Worm (Caenorhabditis elegans): Measurements from ENCODE around the gene srx-129.

srx-129 gene

DNA sequence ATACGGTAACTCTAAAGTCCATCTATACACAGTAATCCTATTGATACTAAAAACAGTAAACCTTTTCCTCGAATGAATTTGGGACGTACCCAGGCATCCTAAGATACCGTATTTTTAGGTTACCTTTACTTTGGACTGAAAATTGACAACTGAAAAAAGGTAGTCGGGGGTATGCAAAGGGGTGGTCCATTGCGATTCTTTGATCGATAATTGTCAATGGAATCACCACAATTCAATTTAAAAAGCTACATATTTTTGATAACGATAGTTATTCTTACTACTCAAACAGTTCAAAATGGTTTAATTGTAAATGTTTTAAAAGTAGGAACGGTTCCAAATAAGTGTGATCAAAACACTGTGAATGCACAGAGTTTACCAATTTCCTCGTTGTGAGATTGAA, at the start of gene srx-129:
Gene srx-129 (plus strand): TSS at position 301 of the 400 bp plus-strand sequence.
- TF ChIP-seq set-16 (GFP tag; IDR thresholded peaks at IDR 0.05) (no peak), pqm-1 (tag; optimal IDR thresholded peaks at IDR 0.05) (no peak), lin-13 (GFP tag; optimal IDR thresholded peaks at IDR 0.05) (no peak), ceh-20 (GFP tag; IDR thresholded peaks at IDR 0.05) (no peak), hmg-1.1 (GFP tag; IDR thresholded peaks at IDR 0.05) (no peak), hlh-30 (tag; optimal IDR thresholded peaks at IDR 0.05; ENCODE audit: insufficient read depth) (no peak), aly-2 (tag; optimal IDR thresholded peaks at IDR 0.05) (no peak), Y75B8A.6 (GFP tag; IDR thresholded peaks at IDR 0.05) (no peak), ama-1 (optimal IDR thresholded peaks at IDR 0.05) (no peak)

DNA sequence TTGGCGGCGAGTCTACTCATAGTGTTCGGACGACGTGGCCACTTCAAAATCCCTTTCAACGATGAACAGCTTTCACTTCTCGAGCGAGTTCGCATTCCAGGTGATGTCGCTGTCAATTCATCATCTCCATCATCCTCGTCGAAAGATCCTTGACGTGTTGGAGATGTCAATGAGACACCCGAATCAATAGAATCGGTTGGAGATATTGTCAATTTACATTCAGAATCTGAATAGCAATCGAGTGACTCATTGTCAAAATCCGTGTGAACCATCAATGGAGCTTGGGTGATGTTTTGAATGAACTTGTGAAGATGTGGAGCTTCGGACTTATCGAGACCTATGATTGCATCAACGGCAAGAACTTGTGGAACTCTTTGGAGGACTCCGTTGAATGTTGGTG, 48.3 kb upstream of the srx-129 start:
- TF ChIP-seq lin-1 (GFP tag; IDR thresholded peaks at IDR 0.05) (no peak), aha-1 (tag) (peak; percentile 84), attf-4 (tag; optimal IDR thresholded peaks at IDR 0.05) (no peak), unc-62 (GFP tag; optimal IDR thresholded peaks at IDR 0.05 in 1 of 2) (peak in 1 of 2 experiments; percentile 51), unc-62 (tag; optimal IDR thresholded peaks at IDR 0.05) (no peak)

- no peak for TF ChIP-seq daf-16 (GFP tag; optimal IDR thresholded peaks at IDR 0.05)
- TF ChIP-seq daf-16 (tag; optimal IDR thresholded peaks at IDR 0.05) = peak; percentile 85
- TF ChIP-seq ZK337.2 (GFP tag; IDR thresholded peaks at IDR 0.05) = no peak
- no peak for TF ChIP-seq mxl-2 (GFP tag; conservative IDR thresholded peaks at IDR 0.05)
- TF ChIP-seq dmd-8 (GFP tag; IDR thresholded peaks at IDR 0.05) = no peak
- peak; percentile 9 for TF ChIP-seq rbr-2 (tag; optimal IDR thresholded peaks at IDR 0.05)
- TF ChIP-seq zip-2 (tag; optimal IDR thresholded peaks at IDR 0.05) = no peak
- peak in 1 of 2 experiments; percentile 71 for TF ChIP-seq unc-62 (GFP tag; optimal IDR thresholded peaks at IDR 0.05 in 1 of 2)
- TF ChIP-seq unc-62 (tag; optimal IDR thresholded peaks at IDR 0.05) = no peak
- peak; percentile 3 for TF ChIP-seq unc-130 (GFP tag; optimal IDR thresholded peaks at IDR 0.05)
- TF ChIP-seq Y48G9A.11 (GFP tag; IDR thresholded peaks at IDR 0.05) = no peak
- no peak for TF ChIP-seq ceh-62 (tag; optimal IDR thresholded peaks at IDR 0.05)
- no peak for TF ChIP-seq F10B5.3 (tag; optimal IDR thresholded peaks at IDR 0.05)
- peak; percentile 57 for TF ChIP-seq mes-2 (tag; optimal IDR thresholded peaks at IDR 0.05; ENCODE audit: poor library complexity, severe bottlenecking)
- no peak for TF ChIP-seq ces-1 (GFP tag; optimal IDR thresholded peaks at IDR 0.05)
- no peak for TF ChIP-seq F26F4.8 (GFP tag; conservative IDR thresholded peaks at IDR 0.05)
- TF ChIP-seq T20F7.1 (GFP tag; optimal IDR thresholded peaks at IDR 0.05) = peak; percentile 19
- no peak for TF ChIP-seq mdt-29 (GFP tag; IDR thresholded peaks at IDR 0.05)
- 0 out of 2 replicates have a peak, but pooled peaks have one; percentile 12 for TF ChIP-seq hmg-1.1 (GFP tag; IDR thresholded peaks at IDR 0.05)
- TF ChIP-seq hlh-30 (tag; optimal IDR thresholded peaks at IDR 0.05; ENCODE audit: insufficient read depth) = peak; percentile 16
- TF ChIP-seq nhr-41 (GFP tag; IDR thresholded peaks at IDR 0.05) = no peak
- TF ChIP-seq hif-1 (tag; optimal IDR thresholded peaks at IDR 0.05) = peak in 1 of 2 experiments; percentile 79
- peak; percentile 87 for TF ChIP-seq dve-1 (tag; optimal IDR thresholded peaks at IDR 0.05; ENCODE audit: insufficient read depth)
- TF ChIP-seq nhr-6 (tag; optimal IDR thresholded peaks at IDR 0.05) = peak; percentile 78
- TF ChIP-seq egl-27 (tag; optimal IDR thresholded peaks at IDR 0.05) = no peak
- TF ChIP-seq pqm-1 (tag; optimal IDR thresholded peaks at IDR 0.05) = no peak
- TF ChIP-seq tra-1 (GFP tag; IDR thresholded peaks at IDR 0.05) = 0 out of 2 replicates have a peak, but pooled peaks have one; percentile 24
- TF ChIP-seq mep-1 (tag; optimal IDR thresholded peaks at IDR 0.05) = peak; percentile 11
- TF ChIP-seq dpl-1 (GFP tag; optimal IDR thresholded peaks at IDR 0.05) = no peak
- TF ChIP-seq saeg-2 (GFP tag; IDR thresholded peaks at IDR 0.05) = no peak
- peak; percentile 69 for TF ChIP-seq dmd-6 (GFP tag; IDR thresholded peaks at IDR 0.05)
- TF ChIP-seq hlh-11 (tag; optimal IDR thresholded peaks at IDR 0.05) = peak; percentile 77
- TF ChIP-seq zfp-2 (tag; optimal IDR thresholded peaks at IDR 0.05) = no peak
- no peak for TF ChIP-seq daf-8 (GFP tag; IDR thresholded peaks at IDR 0.05)
- no peak for TF ChIP-seq unc-39 (tag; optimal IDR thresholded peaks at IDR 0.05)
- TF ChIP-seq nhr-28 (tag; optimal IDR thresholded peaks at IDR 0.05) = peak; percentile 74
- peak in 1 of 2 experiments; percentile 86 for TF ChIP-seq lsy-2 (tag; optimal IDR thresholded peaks at IDR 0.05)
- no peak for TF ChIP-seq fos-1 (tag; optimal IDR thresholded peaks at IDR 0.05)
- TF ChIP-seq ama-1 (optimal IDR thresholded peaks at IDR 0.05) = peak; percentile 51
These were observed 46.7 kb upstream of the srx-129 start, which contains the start of the genes F53C11.4 and F53C11.5 for ce11 chrV:13787225-13787898. Gene F53C11.4 (minus strand): TSS chrV:13787352. Gene F53C11.5 (plus strand): TSS chrV:13787549.
